Worm (Caenorhabditis elegans) whole organism, young adult: Measurements from ENCODE around the gene gpb-1.

Experiments
- B0035.1 ChIP-seq: sonication (generic microtip); optimal IDR thresholded peaks from 2 replicates; lab custom pipeline; 2016; ENCODE audit warnings: missing genetic modification characterization, mild to moderate bottlenecking, missing compliant biosample characterization, missing genotype, missing genetic modification reagents
- C06A6.2 ChIP-seq: fragments of 200-800 bp; sonication (Bioruptor generic); conservative IDR thresholded peaks from 2 replicates; pipeline ENCODE4 v1.3.6; 2022; ENCODE audit warnings: missing genetic modification characterization, missing compliant biosample characterization
- F22D6.2 ChIP-seq: sonication (generic microtip); optimal IDR thresholded peaks from 2 replicates; lab custom pipeline; 2016; ENCODE audit warnings: mild to moderate bottlenecking, missing genetic modification characterization, missing compliant biosample characterization
- F33H1.4 ChIP-seq: fragments of 200-800 bp; sonication (Bioruptor generic); IDR thresholded peaks from 2 replicates; pipeline ENCODE4 v1.3.6; 2022; ENCODE audit warnings: missing genetic modification reagents, missing genetic modification characterization, missing compliant biosample characterization
- F37B4.10 ChIP-seq: fragments of 200-800 bp; sonication (Bioruptor generic); IDR thresholded peaks from 2 replicates; pipeline ENCODE4 v1.3.6; 2022; ENCODE audit warnings: missing genetic modification characterization, missing compliant biosample characterization
- F52B5.7 ChIP-seq: sonication (generic microtip); optimal IDR thresholded peaks from 2 replicates; lab custom pipeline; 2016; ENCODE audit warnings: mild to moderate bottlenecking, missing genetic modification characterization, missing compliant biosample characterization
- Y53G8AR.9 ChIP-seq: fragments of 200-800 bp; sonication (Bioruptor generic); conservative IDR thresholded peaks from 2 replicates; pipeline ENCODE4 v1.3.6; 2022; ENCODE audit warnings: missing genetic modification reagents, missing genetic modification characterization, missing compliant biosample characterization
- Y79H2A.3 ChIP-seq: fragments of 200-800 bp; sonication (Bioruptor generic); conservative IDR thresholded peaks from 2 replicates; pipeline ENCODE4 v1.3.6; 2022; ENCODE audit warnings: missing genetic modification reagents, missing genetic modification characterization, missing compliant biosample characterization
- aptf-3 ChIP-seq: fragments of 200-800 bp; sonication (Bioruptor generic); IDR thresholded peaks from 2 replicates; pipeline ENCODE4 v1.3.6; 2022; ENCODE audit warnings: missing genetic modification characterization, missing compliant biosample characterization
- attf-5 ChIP-seq: fragments of 200-800 bp; sonication (Bioruptor generic); optimal IDR thresholded peaks from 2 replicates; lab custom pipeline; 2018; ENCODE audit warnings: mild to moderate bottlenecking, missing genetic modification characterization, missing compliant biosample characterization
- bed-1 ChIP-seq: fragments of 200-800 bp; sonication (Bioruptor generic); IDR thresholded peaks from 2 replicates; pipeline ENCODE4 v1.3.6; 2022; ENCODE audit warnings: missing genetic modification reagents, missing genetic modification characterization, missing compliant biosample characterization
- bed-2 ChIP-seq: fragments of 200-800 bp; sonication (Bioruptor generic); IDR thresholded peaks from 2 replicates; pipeline ENCODE4 v1.3.6; 2022; ENCODE audit warnings: missing genetic modification reagents, missing genetic modification characterization, missing compliant biosample characterization
- ccch-3 ChIP-seq: fragments of 200-800 bp; sonication (Bioruptor generic); optimal IDR thresholded peaks from 2 replicates; lab custom pipeline; 2018; ENCODE audit warnings: mild to moderate bottlenecking, missing genetic modification characterization, missing compliant biosample characterization
- cebp-1 ChIP-seq, 2 experiments: fragments of 200-800 bp in 1 of 2; sonication (Bioruptor generic) in 1 of 2; sonication (generic microtip) in 1 of 2; IDR thresholded peaks in 1 of 2; optimal IDR thresholded peaks in 1 of 2; 2 replicates each; pipeline versions ENCODE4 v1.3.6 to Lab custom; 2017 to 2022; ENCODE audit warnings: missing compliant biosample characterization in 2 of 2, missing genetic modification characterization in 2 of 2, mild to moderate bottlenecking in 1 of 2, missing genetic modification reagents in 1 of 2, moderate library complexity in 1 of 2
- cebp-2 ChIP-seq: fragments of 200-800 bp; sonication (Bioruptor generic); IDR thresholded peaks from 2 replicates; pipeline ENCODE4 v1.3.6; 2022; ENCODE audit warnings: missing genetic modification characterization, missing compliant biosample characterization
- ceh-27 ChIP-seq: fragments of 200-800 bp; sonication (Bioruptor generic); optimal IDR thresholded peaks from 2 replicates; lab custom pipeline; 2018; ENCODE audit warnings: mild to moderate bottlenecking, missing genetic modification characterization, moderate library complexity, missing compliant biosample characterization
- ceh-40 ChIP-seq: fragments of 200-800 bp; sonication (Bioruptor generic); IDR thresholded peaks from 2 replicates; pipeline ENCODE4 v1.3.6; 2022; ENCODE audit warnings: missing genetic modification characterization, missing compliant biosample characterization
- ceh-91 ChIP-seq: fragments of 200-800 bp; sonication (Bioruptor generic); IDR thresholded peaks from 2 replicates; pipeline ENCODE4 v1.3.6; 2022; ENCODE audit warnings: missing genetic modification reagents, missing genetic modification characterization, missing compliant biosample characterization
- ets-4 ChIP-seq: fragments of 200-800 bp; sonication (Bioruptor generic); optimal IDR thresholded peaks from 2 replicates; lab custom pipeline; 2018; ENCODE audit warnings: mild to moderate bottlenecking, missing genetic modification characterization, missing compliant biosample characterization
- fkh-3 ChIP-seq: sonication (generic microtip); optimal IDR thresholded peaks from 2 replicates; lab custom pipeline; 2016; ENCODE audit warnings: mild to moderate bottlenecking, missing genetic modification characterization, missing compliant biosample characterization
- him-1 ChIP-seq: sonication (generic microtip); optimal IDR thresholded peaks from 2 replicates; lab custom pipeline; 2016; ENCODE audit warnings: missing genotype, missing genetic modification reagents, missing genetic modification characterization, missing compliant biosample characterization
- hmg-1.2 ChIP-seq: fragments of 200-800 bp; sonication (Bioruptor generic); IDR thresholded peaks from 2 replicates; pipeline ENCODE4 v1.3.6; 2022; ENCODE audit warnings: missing genetic modification reagents, missing genetic modification characterization, missing compliant biosample characterization
- hrde-1 ChIP-seq: sonication (generic microtip); optimal IDR thresholded peaks from 2 replicates; lab custom pipeline; 2016; ENCODE audit warnings: missing genetic modification characterization, mild to moderate bottlenecking, missing compliant biosample characterization, moderate library complexity, missing genotype, missing genetic modification reagents, borderline replicate concordance
- hsf-1 ChIP-seq: fragments of 200-800 bp; sonication (Bioruptor generic); IDR thresholded peaks from 2 replicates; pipeline ENCODE4 v1.3.6; 2022; ENCODE audit warnings: missing genetic modification reagents, missing genetic modification characterization, missing compliant biosample characterization
- let-607 ChIP-seq, 2 experiments: fragments of 200-800 bp in 1 of 2; sonication (Bioruptor generic) in 1 of 2; sonication (generic microtip) in 1 of 2; optimal IDR thresholded peaks; 2 replicates each; lab custom pipeline; 2016 to 2018; ENCODE audit warnings: mild to moderate bottlenecking in 2 of 2, missing compliant biosample characterization in 2 of 2, missing genetic modification characterization in 2 of 2, moderate library complexity in 2 of 2, missing genotype in 1 of 2
- lin-26 ChIP-seq: fragments of 200-800 bp; sonication (Bioruptor generic); IDR thresholded peaks from 2 replicates; pipeline ENCODE4 v1.3.6; 2022; ENCODE audit warnings: missing genetic modification reagents, missing genetic modification characterization, missing compliant biosample characterization
- lir-1 ChIP-seq: fragments of 200-800 bp; sonication (Bioruptor generic); conservative IDR thresholded peaks from 2 replicates; pipeline ENCODE4 v1.3.6; 2022; ENCODE audit warnings: missing genetic modification reagents, missing genetic modification characterization, missing compliant biosample characterization
- lsy-27 ChIP-seq: sonication (generic microtip); optimal IDR thresholded peaks from 2 replicates; lab custom pipeline; 2017; ENCODE audit warnings: missing genetic modification characterization, mild to moderate bottlenecking, missing compliant biosample characterization, antibody characterized with exemption, missing genotype, borderline replicate concordance; ENCODE audit not compliant: insufficient read depth
- madf-3 ChIP-seq: fragments of 200-800 bp; sonication (Bioruptor generic); IDR thresholded peaks from 2 replicates; pipeline ENCODE4 v1.3.6; 2022; ENCODE audit warnings: missing genetic modification reagents, missing genetic modification characterization, missing compliant biosample characterization
- madf-6 ChIP-seq: fragments of 200-800 bp; sonication (Bioruptor generic); IDR thresholded peaks from 2 replicates; pipeline ENCODE4 v1.3.6; 2022; ENCODE audit warnings: missing genetic modification reagents, missing genetic modification characterization, missing compliant biosample characterization
- nhr-90 ChIP-seq: sonication (generic microtip); optimal IDR thresholded peaks from 2 replicates; lab custom pipeline; 2016; ENCODE audit warnings: missing genotype, mild to moderate bottlenecking, missing genetic modification characterization, missing compliant biosample characterization
- pha-4 ChIP-seq: fragments of 150-350 bp; sonication (generic microtip); optimal IDR thresholded peaks from 2 replicates; lab custom pipeline; 2014; ENCODE audit warnings: missing biosample characterization, missing genetic modification reagents, missing genetic modification characterization
- rpc-1 ChIP-seq, 2 experiments: fragments of 150-350 bp in 1 of 2; sonication (generic microtip) in 1 of 2; optimal IDR thresholded peaks; 2 replicates each; lab custom pipeline; 2014 to 2018; ENCODE audit warnings: missing biosample characterization in 1 of 2, missing genetic modification characterization in 1 of 2, missing genetic modification reagents in 1 of 2, missing genotype in 1 of 2
- sea-2 ChIP-seq: fragments of 200-800 bp; sonication (Bioruptor generic); IDR thresholded peaks from 2 replicates; pipeline ENCODE4 v1.3.6; 2022; ENCODE audit warnings: missing genetic modification characterization, missing compliant biosample characterization
- snpc-3.4 ChIP-seq: sonication (generic microtip); optimal IDR thresholded peaks from 2 replicates; lab custom pipeline; 2017; ENCODE audit warnings: missing genetic modification characterization, mild to moderate bottlenecking, missing compliant biosample characterization, antibody characterized with exemption, moderate library complexity, missing genotype, missing genetic modification reagents
- snpc-4 ChIP-seq, 5 experiments: fragments of 150-350 bp in 1 of 5; sonication (generic microtip) in 4 of 5; optimal IDR thresholded peaks; 2 replicates each; lab custom pipeline; 2014 to 2018; ENCODE audit warnings: missing genetic modification characterization in 5 of 5, missing biosample characterization in 3 of 5, antibody characterized with exemption in 2 of 5, mild to moderate bottlenecking in 2 of 5, missing compliant biosample characterization in 2 of 5, missing genotype in 2 of 5, moderate library complexity in 2 of 5, missing genetic modification reagents in 1 of 5
- somi-1 ChIP-seq: fragments of 200-800 bp; sonication (Bioruptor generic); optimal IDR thresholded peaks from 2 replicates; lab custom pipeline; 2018; ENCODE audit warnings: mild to moderate bottlenecking, missing genetic modification characterization, missing compliant biosample characterization
- zfh-2 ChIP-seq: fragments of 200-800 bp; sonication (Bioruptor generic); conservative IDR thresholded peaks from 2 replicates; pipeline ENCODE4 v1.3.6; 2022; ENCODE audit warnings: missing genetic modification reagents, missing genetic modification characterization, missing compliant biosample characterization
- zim-3 ChIP-seq: sonication (generic microtip); optimal IDR thresholded peaks from 2 replicates; lab custom pipeline; 2017; ENCODE audit warnings: mild to moderate bottlenecking, missing genetic modification characterization, moderate library complexity, missing compliant biosample characterization
- ztf-18 ChIP-seq: sonication (generic microtip); optimal IDR thresholded peaks from 2 replicates; lab custom pipeline; 2016; ENCODE audit warnings: missing genotype, mild to moderate bottlenecking, missing genetic modification characterization, missing compliant biosample characterization
- ztf-22 ChIP-seq: fragments of 200-800 bp; sonication (Bioruptor generic); optimal IDR thresholded peaks from 2 replicates; lab custom pipeline; 2018; ENCODE audit warnings: mild to moderate bottlenecking, missing genetic modification characterization, moderate library complexity, missing compliant biosample characterization

gpb-1 gene

ce11 chrII:11756684-11757107 lies 8.3 kb upstream of the gpb-1 start (continued):
- peak; percentile 79 for TF ChIP-seq lin-26
- TF ChIP-seq B0035.1 (tag; lab: Kevin White, UChicago) = no peak
- no peak for TF ChIP-seq F33H1.4 (GFP tag; lab: Robert Waterston, UW)
- peak; percentile 59 for TF ChIP-seq ztf-18 (tag; lab: Kevin White, UChicago)
- TF ChIP-seq attf-5 (GFP tag; lab: Kevin White, UChicago) = peak; percentile 65
- no peak for TF ChIP-seq ceh-27 (GFP tag; lab: Kevin White, UChicago)
- TF ChIP-seq sea-2 (GFP tag; lab: Robert Waterston, UW) = no peak
- no peak for TF ChIP-seq bed-1
- no peak for TF ChIP-seq F52B5.7
- TF ChIP-seq ets-4 (GFP tag; lab: Kevin White, UChicago) = no peak
- no peak for TF ChIP-seq madf-3 (GFP tag; lab: Robert Waterston, UW)
- TF ChIP-seq lir-1 = no peak
- no peak for TF ChIP-seq fkh-3 (tag; lab: Kevin White, UChicago)
- no peak for TF ChIP-seq lsy-27 (tag; lab: Kevin White, UChicago)
- no peak for TF ChIP-seq ccch-3
- TF ChIP-seq rpc-1 (optimal IDR thresholded peaks at IDR 0.05; lab: Kevin White, UChicago) = no peak
- TF ChIP-seq rpc-1 (tag; optimal IDR thresholded peaks at IDR 0.05; lab: Kevin White, UChicago) = no peak
- no peak for TF ChIP-seq F37B4.10
- TF ChIP-seq let-607 (tag; optimal IDR thresholded peaks at IDR 0.05; lab: Kevin White, UChicago) = peak in 1 of 2 experiments; percentile 65
- 0 out of 2 replicates have a peak, but pooled peaks have one; percentile 23 for TF ChIP-seq hmg-1.2
- TF ChIP-seq F22D6.2 = no peak
- no peak for TF ChIP-seq cebp-2 (GFP tag; lab: Robert Waterston, UW)
- TF ChIP-seq him-1 = no peak
- TF ChIP-seq zfh-2 = peak; percentile 45; the same call in 1 of the 2 replicates
- TF ChIP-seq nhr-90 = peak; percentile 24
- TF ChIP-seq Y53G8AR.9 = 0 out of 2 replicates have a peak, but pooled peaks have one; percentile 74
- TF ChIP-seq snpc-3.4 = peak; percentile 45
- TF ChIP-seq ceh-91 = no peak
- TF ChIP-seq snpc-4 (GFP tag; optimal IDR thresholded peaks at IDR 0.05; lab: Kevin White, UChicago) = peak; percentile 78
- peak; percentile 72 to 92 (median 90) for TF ChIP-seq snpc-4 (tag; optimal IDR thresholded peaks at IDR 0.05; lab: Kevin White, UChicago)
- TF ChIP-seq C06A6.2 (GFP tag; lab: Robert Waterston, UW) = peak; percentile 55; the same call in 1 of the 2 replicates
- TF ChIP-seq zim-3 (tag; lab: Kevin White, UChicago) = peak; percentile 61
- TF ChIP-seq ztf-22 = peak; percentile 24
- no peak for TF ChIP-seq aptf-3 (GFP tag; lab: Robert Waterston, UW)
- 0 out of 2 replicates have a peak, but pooled peaks have one; percentile 14 for TF ChIP-seq hsf-1
- TF ChIP-seq bed-2 = no peak
- TF ChIP-seq ceh-40 (GFP tag; lab: Robert Waterston, UW) = peak; percentile 73; the same call in 1 of the 2 replicates
- TF ChIP-seq cebp-1 (GFP tag; IDR thresholded peaks at IDR 0.05; lab: Robert Waterston, UW) = 0 out of 2 replicates have a peak, but pooled peaks have one; percentile 9
- TF ChIP-seq cebp-1 (tag; optimal IDR thresholded peaks at IDR 0.05; lab: Kevin White, UChicago) = peak; percentile 42
- no peak for TF ChIP-seq pha-4
- TF ChIP-seq Y79H2A.3 (GFP tag; lab: Robert Waterston, UW) = no peak
- TF ChIP-seq hrde-1 (tag; lab: Kevin White, UChicago) = no peak
- TF ChIP-seq madf-6 (GFP tag; lab: Robert Waterston, UW) = 0 out of 2 replicates have a peak, but pooled peaks have one; percentile 18
- peak; percentile 5 for TF ChIP-seq somi-1 (GFP tag; lab: Kevin White, UChicago)
